Worm (Caenorhabditis elegans) whole organism, mixed stage, embryonic: ENCODE measurements around the gene pigw-1.

ENCODE experiments used
- M03D4.4 ChIP-seq: sonication (generic microtip); optimal IDR thresholded peaks from 2 replicates; lab custom pipeline; 2017; ENCODE audit warnings: mild to moderate bottlenecking, missing genetic modification characterization, missing compliant biosample characterization
- bed-3 ChIP-seq: fragments of 200-800 bp; sonication (Bioruptor generic); optimal IDR thresholded peaks from 3 replicates; lab custom pipeline; 2018; ENCODE audit warnings: mild to moderate bottlenecking, missing genetic modification characterization, moderate library complexity, missing compliant biosample characterization
- blmp-1 ChIP-seq: fragments of 150-350 bp; optimal IDR thresholded peaks from 2 replicates; lab custom pipeline; 2014; ENCODE audit warnings: missing biosample characterization, missing genetic modification characterization
- ceh-39 ChIP-seq: fragments of 150-350 bp; optimal IDR thresholded peaks from 2 replicates; lab custom pipeline; 2014; ENCODE audit warnings: missing biosample characterization, missing genetic modification characterization
- ceh-43 ChIP-seq: fragments of 200-800 bp; sonication (Bioruptor generic); optimal IDR thresholded peaks from 2 replicates; lab custom pipeline; 2018; ENCODE audit warnings: mild to moderate bottlenecking, missing genetic modification characterization, moderate library complexity, missing compliant biosample characterization
- ceh-83 ChIP-seq: fragments of 200-800 bp; sonication (Bioruptor generic); optimal IDR thresholded peaks from 2 replicates; lab custom pipeline; 2018; ENCODE audit warnings: mild to moderate bottlenecking, missing genetic modification characterization, missing compliant biosample characterization
- ces-1 ChIP-seq: fragments of 150-350 bp; optimal IDR thresholded peaks from 2 replicates; lab custom pipeline; 2014; ENCODE audit warnings: missing biosample characterization, missing genetic modification reagents, missing genetic modification characterization
- cnd-1 ChIP-seq: fragments of 200-800 bp; sonication (Bioruptor generic); optimal IDR thresholded peaks from 2 replicates; lab custom pipeline; 2018; ENCODE audit warnings: mild to moderate bottlenecking, missing genetic modification characterization, missing compliant biosample characterization
- drap-1 ChIP-seq: fragments of 200-800 bp; sonication (Bioruptor generic); optimal IDR thresholded peaks from 3 replicates; lab custom pipeline; 2018; ENCODE audit warnings: mild to moderate bottlenecking, missing genetic modification characterization, missing compliant biosample characterization
- elt-1 ChIP-seq: sonication (generic microtip); optimal IDR thresholded peaks from 2 replicates; lab custom pipeline; 2017; ENCODE audit warnings: missing genetic modification characterization, mild to moderate bottlenecking, missing compliant biosample characterization, antibody characterized with exemption, moderate library complexity, borderline replicate concordance; ENCODE audit not compliant: insufficient read depth
- elt-3 ChIP-seq: fragments of 150-350 bp; optimal IDR thresholded peaks from 2 replicates; lab custom pipeline; 2014; ENCODE audit warnings: missing biosample characterization, missing genetic modification characterization
- flh-1 ChIP-seq: fragments of 200-800 bp; sonication (Bioruptor generic); optimal IDR thresholded peaks from 2 replicates; lab custom pipeline; 2018; ENCODE audit warnings: mild to moderate bottlenecking, missing genetic modification characterization, moderate library complexity, missing compliant biosample characterization
- ham-2 ChIP-seq: fragments of 200-800 bp; sonication (Bioruptor generic); optimal IDR thresholded peaks from 2 replicates; lab custom pipeline; 2018; ENCODE audit warnings: mild to moderate bottlenecking, missing genetic modification characterization, missing compliant biosample characterization
- hlh-1 ChIP-seq: fragments of 150-350 bp; optimal IDR thresholded peaks from 2 replicates; lab custom pipeline; 2014; ENCODE audit warnings: missing biosample characterization, missing genetic modification reagents, missing genetic modification characterization
- lin-13 ChIP-seq: fragments of 150-350 bp; optimal IDR thresholded peaks from 2 replicates; lab custom pipeline; 2014; ENCODE audit warnings: missing biosample characterization, missing genetic modification characterization
- lin-32 ChIP-seq: fragments of 200-800 bp; sonication (Bioruptor generic); optimal IDR thresholded peaks from 2 replicates; lab custom pipeline; 2018; ENCODE audit warnings: mild to moderate bottlenecking, missing genetic modification characterization, missing compliant biosample characterization
- lsy-2 ChIP-seq: fragments of 150-350 bp; optimal IDR thresholded peaks from 2 replicates; lab custom pipeline; 2014; ENCODE audit warnings: missing biosample characterization, missing genetic modification characterization
- mab-5 ChIP-seq: fragments of 150-350 bp; optimal IDR thresholded peaks from 2 replicates; lab custom pipeline; 2014; ENCODE audit warnings: missing biosample characterization, missing genetic modification characterization
- mep-1 ChIP-seq: fragments of 150-350 bp; optimal IDR thresholded peaks from 2 replicates; lab custom pipeline; 2017; ENCODE audit warnings: missing biosample characterization, missing genetic modification reagents, missing genetic modification characterization, inconsistent platforms
- mls-2 ChIP-seq: sonication (generic microtip); optimal IDR thresholded peaks from 2 replicates; lab custom pipeline; 2016; ENCODE audit warnings: mild to moderate bottlenecking, missing genetic modification characterization, moderate library complexity, missing compliant biosample characterization
- nhr-12 ChIP-seq: fragments of 150-350 bp; optimal IDR thresholded peaks from 2 replicates; lab custom pipeline; 2014; ENCODE audit warnings: missing biosample characterization, missing genetic modification characterization
- nhr-2 ChIP-seq: fragments of 150-350 bp; optimal IDR thresholded peaks from 2 replicates; lab custom pipeline; 2014; ENCODE audit warnings: missing biosample characterization, missing genetic modification characterization
- nhr-28 ChIP-seq: fragments of 150-350 bp; optimal IDR thresholded peaks from 2 replicates; lab custom pipeline; 2014; ENCODE audit warnings: missing biosample characterization, missing genetic modification characterization
- nhr-76 ChIP-seq: sonication (generic microtip); optimal IDR thresholded peaks from 2 replicates; lab custom pipeline; 2017; ENCODE audit warnings: missing biosample characterization, missing genetic modification characterization
- pha-4 ChIP-seq: fragments of 150-350 bp; optimal IDR thresholded peaks from 2 replicates; lab custom pipeline; 2018; ENCODE audit warnings: missing biosample characterization, missing genetic modification reagents, missing genetic modification characterization
- sem-2 ChIP-seq: fragments of 200-800 bp; sonication (Bioruptor generic); optimal IDR thresholded peaks from 2 replicates; lab custom pipeline; 2018; ENCODE audit warnings: mild to moderate bottlenecking, missing genetic modification characterization, missing compliant biosample characterization
- snpc-4 ChIP-seq: fragments of 150-350 bp; optimal IDR thresholded peaks from 2 replicates; lab custom pipeline; 2014; ENCODE audit warnings: missing biosample characterization, missing genetic modification characterization
- sptf-1 ChIP-seq: sonication (generic microtip); optimal IDR thresholded peaks from 2 replicates; lab custom pipeline; 2017; ENCODE audit warnings: mild to moderate bottlenecking, missing genetic modification characterization, moderate library complexity, missing compliant biosample characterization
- tbx-8 ChIP-seq: fragments of 200-800 bp; sonication (Bioruptor generic); optimal IDR thresholded peaks from 2 replicates; lab custom pipeline; 2018; ENCODE audit warnings: mild to moderate bottlenecking, missing genetic modification characterization, moderate library complexity, missing compliant biosample characterization
- unc-120 ChIP-seq: sonication (generic microtip); optimal IDR thresholded peaks from 2 replicates; lab custom pipeline; 2017; ENCODE audit warnings: missing genetic modification characterization, missing compliant biosample characterization; ENCODE audit not compliant: poor library complexity, severe bottlenecking
- zip-8 ChIP-seq: fragments of 150-350 bp; optimal IDR thresholded peaks from 2 replicates; lab custom pipeline; 2014; ENCODE audit warnings: missing biosample characterization, missing genetic modification characterization
- ztf-11 ChIP-seq: fragments of 150-350 bp; optimal IDR thresholded peaks from 2 replicates; lab custom pipeline; 2014; ENCODE audit warnings: missing biosample characterization, missing genetic modification characterization

The pigw-1 gene

ce11 chrII:2925806-2926558 lies 41.3 kb upstream of the pigw-1 start:
- TF ChIP-seq drap-1 (GFP tag; lab: Kevin White, UChicago): no peak
- no peak for TF ChIP-seq lin-32 (GFP tag; lab: Kevin White, UChicago)
- no peak for TF ChIP-seq ham-2 (GFP tag; lab: Kevin White, UChicago)
- no peak for TF ChIP-seq zip-8
- no peak for TF ChIP-seq ceh-83
- no peak for TF ChIP-seq nhr-28 (tag; lab: Kevin White, UChicago)
- no peak for TF ChIP-seq snpc-4 (tag; lab: Kevin White, UChicago)
- no peak for TF ChIP-seq bed-3
- no peak for TF ChIP-seq mls-2
- TF ChIP-seq lin-13: no peak
- TF ChIP-seq tbx-8: no peak
- TF ChIP-seq nhr-2 (tag; lab: Kevin White, UChicago): no peak
- TF ChIP-seq sem-2: no peak
- no peak for TF ChIP-seq cnd-1 (tag; lab: Kevin White, UChicago)
- TF ChIP-seq elt-3: no peak
- no peak for TF ChIP-seq lsy-2 (tag; lab: Kevin White, UChicago)
- TF ChIP-seq nhr-12: no peak
- TF ChIP-seq ceh-39: no peak
- no peak for TF ChIP-seq ces-1
- TF ChIP-seq nhr-76 (tag; lab: Kevin White, UChicago): no peak
- TF ChIP-seq, all 35 proteins: peak for 0

- no peak for TF ChIP-seq sptf-1 (tag; lab: Kevin White, UChicago)
- TF ChIP-seq blmp-1 (tag; lab: Kevin White, UChicago): no peak
- TF ChIP-seq sem-2: no peak
- TF ChIP-seq mep-1 (tag; lab: Kevin White, UChicago): no peak
- no peak for TF ChIP-seq mab-5 (tag; lab: Kevin White, UChicago)
- no peak for TF ChIP-seq hlh-1
- TF ChIP-seq ceh-43: no peak
- TF ChIP-seq elt-3: no peak
- no peak for TF ChIP-seq ham-2 (GFP tag; lab: Kevin White, UChicago)
- no peak for TF ChIP-seq pha-4
- TF ChIP-seq ceh-39: no peak
- no peak for TF ChIP-seq ceh-83
- no peak for TF ChIP-seq snpc-4 (tag; lab: Kevin White, UChicago)
- TF ChIP-seq mls-2: no peak
- TF ChIP-seq cnd-1 (tag; lab: Kevin White, UChicago): no peak
- TF ChIP-seq M03D4.4 (tag; lab: Kevin White, UChicago): no peak
- TF ChIP-seq zip-8: no peak
- no peak for TF ChIP-seq elt-1 (tag; lab: Kevin White, UChicago)
- no peak for TF ChIP-seq lsy-2 (tag; lab: Kevin White, UChicago)
- TF ChIP-seq ces-1: no peak
These were observed 40.3 kb upstream of the pigw-1 start for ce11 chrII:2925032-2925431.

- TF ChIP-seq zip-8 (no peak), ham-2 (GFP tag; lab: Kevin White, UChicago) (no peak), ceh-43 (no peak), nhr-12 (no peak), flh-1 (GFP tag; lab: Kevin White, UChicago) (no peak), sem-2 (no peak), snpc-4 (tag; lab: Kevin White, UChicago) (no peak), lin-32 (GFP tag; lab: Kevin White, UChicago) (no peak), bed-3 (no peak), blmp-1 (tag; lab: Kevin White, UChicago) (no peak), hlh-1 (no peak), lsy-2 (tag; lab: Kevin White, UChicago) (no peak), mep-1 (tag; lab: Kevin White, UChicago) (no peak), lin-13 (no peak)
These were observed 38.9 kb upstream of the pigw-1 start, which contains the start of gene ZK355.2 for ce11 chrII:2923617-2924016. TSS of gene ZK355.2 (plus strand) at chrII:2923917.

ce11 chrII:2922782-2923181 lies 38.1 kb upstream of the pigw-1 start:
- TF ChIP-seq ceh-43: no peak
- no peak for TF ChIP-seq nhr-76 (tag; lab: Kevin White, UChicago)
- TF ChIP-seq lsy-2 (tag; lab: Kevin White, UChicago): no peak
- no peak for TF ChIP-seq cnd-1 (tag; lab: Kevin White, UChicago)
- TF ChIP-seq lin-32 (GFP tag; lab: Kevin White, UChicago): no peak
- no peak for TF ChIP-seq elt-3
- TF ChIP-seq ztf-11: no peak
- TF ChIP-seq zip-8: no peak
- TF ChIP-seq pha-4: no peak
- TF ChIP-seq drap-1 (GFP tag; lab: Kevin White, UChicago): no peak
- TF ChIP-seq flh-1 (GFP tag; lab: Kevin White, UChicago): no peak
- no peak for TF ChIP-seq nhr-12
- no peak for TF ChIP-seq bed-3
- no peak for TF ChIP-seq unc-120 (tag; lab: Kevin White, UChicago)
- no peak for TF ChIP-seq blmp-1 (tag; lab: Kevin White, UChicago)
- TF ChIP-seq snpc-4 (tag; lab: Kevin White, UChicago): no peak
- TF ChIP-seq ham-2 (GFP tag; lab: Kevin White, UChicago): no peak
